Fruit fly (Drosophila melanogaster) whole organism, embryonic: ENCODE results near the gene CG3224.

Experiments used
- Bdp1 ChIP-seq: fragments of 200-800 bp; sonication (Bioruptor generic); optimal IDR thresholded peaks from 3 replicates; lab custom pipeline; 2016; ENCODE audit warnings: missing biosample characterization, missing genetic modification characterization
- Bteb2 ChIP-seq: fragments of 200-800 bp; sonication (Bioruptor generic); optimal IDR thresholded peaks from 2 replicates; lab custom pipeline; 2016; ENCODE audit warnings: missing biosample characterization, missing genetic modification characterization
- CG10979 ChIP-seq: fragments of 200-800 bp; sonication (Bioruptor generic); optimal IDR thresholded peaks from 2 replicates; lab custom pipeline; 2018; ENCODE audit warnings: missing biosample characterization, mild to moderate bottlenecking, missing genetic modification characterization, moderate library complexity
- CG11085 ChIP-seq: fragments of 200-800 bp; sonication (Bioruptor generic); IDR thresholded peaks from 2 replicates; pipeline ENCODE4 v1.3.6; 2022; ENCODE audit warnings: missing biosample characterization, missing genetic modification characterization
- CG11560 ChIP-seq: fragments of 200-800 bp; sonication (Bioruptor generic); IDR thresholded peaks from 3 replicates; pipeline ENCODE4 v1.3.6; 2022; ENCODE audit warnings: missing biosample characterization, missing genetic modification characterization
- CG11696 ChIP-seq: fragments of 200-800 bp; sonication (Bioruptor generic); IDR thresholded peaks from 2 replicates; pipeline ENCODE4 v1.3.6; 2022; ENCODE audit warnings: missing biosample characterization, missing genetic modification characterization
- CG12219 ChIP-seq: fragments of 200-800 bp; sonication (Bioruptor generic); optimal IDR thresholded peaks from 3 replicates; lab custom pipeline; 2018; ENCODE audit warnings: missing biosample characterization, mild to moderate bottlenecking, missing genetic modification characterization
- CG13123 ChIP-seq: fragments of 200-800 bp; sonication (Bioruptor generic); optimal IDR thresholded peaks from 2 replicates; lab custom pipeline; 2016; ENCODE audit warnings: missing biosample characterization, missing genetic modification characterization
- CG13287 ChIP-seq: fragments of 200-800 bp; sonication (Bioruptor generic); IDR thresholded peaks from 2 replicates; pipeline ENCODE4 v1.3.6; 2022; ENCODE audit warnings: missing biosample characterization, missing genetic modification characterization; ENCODE audit not compliant: partially characterized antibody
- CG14014 ChIP-seq: fragments of 200-800 bp; sonication (Bioruptor generic); IDR thresholded peaks from 2 replicates; pipeline ENCODE4 v1.3.6; 2022; ENCODE audit warnings: missing biosample characterization, missing genetic modification characterization
- CG14441 ChIP-seq: fragments of 200-800 bp; sonication (Bioruptor generic); IDR thresholded peaks from 2 replicates; pipeline ENCODE4 v1.3.6; 2022; ENCODE audit warnings: missing biosample characterization, missing genetic modification characterization
- CG15514 ChIP-seq: fragments of 200-800 bp; sonication (Bioruptor generic); optimal IDR thresholded peaks from 3 replicates; lab custom pipeline; 2017; ENCODE audit warnings: missing biosample characterization, missing genetic modification characterization, mild to moderate bottlenecking, moderate library complexity, missing genetic modification reagents
- CG15601 ChIP-seq: fragments of 200-800 bp; sonication (Bioruptor generic); optimal IDR thresholded peaks from 3 replicates; lab custom pipeline; 2019; ENCODE audit warnings: missing biosample characterization, mild to moderate bottlenecking, missing genetic modification characterization, moderate library complexity
- CG15696 ChIP-seq: fragments of 200-800 bp; sonication (Bioruptor generic); optimal IDR thresholded peaks from 2 replicates; lab custom pipeline; 2019; ENCODE audit warnings: missing biosample characterization, mild to moderate bottlenecking, missing genetic modification characterization, moderate library complexity
- CG1602 ChIP-seq: fragments of 200-800 bp; sonication (Bioruptor generic); optimal IDR thresholded peaks from 3 replicates; lab custom pipeline; 2016; ENCODE audit warnings: missing biosample characterization, missing genetic modification characterization
- CG2889 ChIP-seq: fragments of 200-800 bp; sonication (Bioruptor generic); IDR thresholded peaks from 3 replicates; pipeline ENCODE4 v1.3.6; 2022; ENCODE audit warnings: missing biosample characterization, missing genetic modification characterization
- CG33557 ChIP-seq: fragments of 200-800 bp; sonication (Bioruptor generic); optimal IDR thresholded peaks from 2 replicates; lab custom pipeline; 2019; ENCODE audit warnings: missing biosample characterization, mild to moderate bottlenecking, missing genetic modification characterization, moderate library complexity
- CG3847 ChIP-seq: fragments of 200-800 bp; sonication (Bioruptor generic); IDR thresholded peaks from 2 replicates; pipeline ENCODE4 v1.3.6; 2022; ENCODE audit warnings: missing biosample characterization, missing genetic modification characterization
- CG3995 ChIP-seq: fragments of 200-800 bp; sonication (Bioruptor generic); optimal IDR thresholded peaks from 3 replicates; lab custom pipeline; 2016; ENCODE audit warnings: missing biosample characterization, missing genetic modification characterization
- CG6254 ChIP-seq: fragments of 200-800 bp; sonication (Bioruptor generic); optimal IDR thresholded peaks from 3 replicates; lab custom pipeline; 2017; ENCODE audit warnings: mild to moderate bottlenecking, missing biosample characterization, missing genetic modification reagents, missing genetic modification characterization
- CG6689 ChIP-seq: fragments of 200-800 bp; sonication (Bioruptor generic); IDR thresholded peaks from 2 replicates; pipeline ENCODE4 v1.3.6; 2022; ENCODE audit warnings: missing biosample characterization, missing genetic modification characterization
- CG6765 ChIP-seq: fragments of 200-800 bp; sonication (Bioruptor generic); optimal IDR thresholded peaks from 3 replicates; lab custom pipeline; 2017; ENCODE audit warnings: missing biosample characterization, mild to moderate bottlenecking, missing genetic modification characterization
- CG6791 ChIP-seq: fragments of 200-800 bp; sonication (Bioruptor generic); IDR thresholded peaks from 3 replicates; pipeline ENCODE4 v1.3.6; 2022; ENCODE audit warnings: missing biosample characterization, missing genetic modification characterization; ENCODE audit not compliant: partially characterized antibody
- CG7987 ChIP-seq: fragments of 200-800 bp; sonication (Bioruptor generic); optimal IDR thresholded peaks from 2 replicates; lab custom pipeline; 2018; ENCODE audit warnings: missing biosample characterization, mild to moderate bottlenecking, missing genetic modification characterization, moderate library complexity
- CG8944 ChIP-seq: fragments of 200-800 bp; sonication (Bioruptor generic); optimal IDR thresholded peaks from 3 replicates; lab custom pipeline; 2016; ENCODE audit warnings: missing biosample characterization, missing genetic modification characterization
- Camta ChIP-seq: fragments of 200-800 bp; sonication (Bioruptor generic); optimal IDR thresholded peaks from 2 replicates; lab custom pipeline; 2016; ENCODE audit warnings: missing biosample characterization, missing genetic modification characterization
- Dfd ChIP-seq, 2 experiments: fragments of >200 bp; optimal IDR thresholded peaks; 2 replicates each; lab custom pipeline; 2017; ENCODE audit warnings: missing biosample characterization in 2 of 2, missing genetic modification characterization in 2 of 2
- HLH4C ChIP-seq: fragments of 200-800 bp; sonication (Bioruptor generic); IDR thresholded peaks from 3 replicates; pipeline ENCODE4 v1.3.6; 2022; ENCODE audit warnings: missing biosample characterization, missing genetic modification characterization; ENCODE audit not compliant: partially characterized antibody
- Hr78 ChIP-seq, 2 experiments: fragments of 200-800 bp in 1 of 2; fragments of >200 bp in 1 of 2; sonication (Bioruptor generic) in 1 of 2; optimal IDR thresholded peaks; 2 replicates each; lab custom pipeline; 2017 to 2019; ENCODE audit warnings: missing biosample characterization in 2 of 2, missing genetic modification characterization in 2 of 2, mild to moderate bottlenecking in 1 of 2, moderate library complexity in 1 of 2
- Lhr ChIP-seq: fragments of 200-800 bp; sonication (Bioruptor generic); optimal IDR thresholded peaks from 3 replicates; lab custom pipeline; 2017; ENCODE audit warnings: mild to moderate bottlenecking, missing biosample characterization, missing genetic modification reagents, missing genetic modification characterization
- Lpt ChIP-seq: fragments of >200 bp; optimal IDR thresholded peaks from 2 replicates; lab custom pipeline; 2018; ENCODE audit warnings: missing biosample characterization, missing genetic modification characterization
- Myb ChIP-seq: fragments of 200-800 bp; sonication (Bioruptor generic); optimal IDR thresholded peaks from 2 replicates; lab custom pipeline; 2016; ENCODE audit warnings: missing biosample characterization, missing genetic modification characterization
- Pdp1 ChIP-seq, 2 experiments: fragments of 200-800 bp; sonication (Bioruptor generic); optimal IDR thresholded peaks; 3 replicates each; lab custom pipeline; 2016; ENCODE audit warnings: missing biosample characterization in 2 of 2, missing genetic modification characterization in 2 of 2, mild to moderate bottlenecking in 1 of 2, moderate library complexity in 1 of 2
- Tbp ChIP-seq: fragments of >200 bp; optimal IDR thresholded peaks from 2 replicates; lab custom pipeline; 2018; ENCODE audit warnings: missing biosample characterization, missing genetic modification characterization
- ash1 ChIP-seq: fragments of 200-800 bp; sonication (Bioruptor generic); optimal IDR thresholded peaks from 2 replicates; lab custom pipeline; 2018; ENCODE audit warnings: missing biosample characterization, mild to moderate bottlenecking, missing genetic modification characterization
- cad ChIP-seq: fragments of >200 bp; optimal IDR thresholded peaks from 2 replicates; lab custom pipeline; 2017; ENCODE audit warnings: missing biosample characterization, missing genetic modification characterization
- crp ChIP-seq, 2 experiments: fragments of 200-800 bp; sonication (Bioruptor generic); optimal IDR thresholded peaks; 2 replicates in 1 of 2; 3 replicates in 1 of 2; lab custom pipeline; 2017; ENCODE audit warnings: missing biosample characterization in 2 of 2, missing genetic modification characterization in 2 of 2, mild to moderate bottlenecking in 1 of 2, moderate library complexity in 1 of 2
- danr ChIP-seq: fragments of 200-800 bp; sonication (Bioruptor generic); IDR thresholded peaks from 2 replicates; pipeline ENCODE4 v1.3.6; 2022; ENCODE audit warnings: missing biosample characterization, missing genetic modification characterization
- gfzf ChIP-seq: fragments of 200-800 bp; sonication (Bioruptor generic); optimal IDR thresholded peaks from 2 replicates; lab custom pipeline; 2016; ENCODE audit warnings: missing biosample characterization, mild to moderate bottlenecking, missing genetic modification characterization, moderate library complexity
- kni ChIP-seq: fragments of 200-800 bp; sonication (Bioruptor generic); optimal IDR thresholded peaks from 3 replicates; lab custom pipeline; 2017; ENCODE audit warnings: mild to moderate bottlenecking, missing biosample characterization, missing genetic modification reagents, missing genetic modification characterization
- mirr ChIP-seq: fragments of 200-800 bp; sonication (Bioruptor generic); optimal IDR thresholded peaks from 3 replicates; lab custom pipeline; 2018; ENCODE audit warnings: missing biosample characterization, mild to moderate bottlenecking, missing genetic modification characterization
- nom ChIP-seq: fragments of 200-800 bp; sonication (Bioruptor generic); optimal IDR thresholded peaks from 2 replicates; lab custom pipeline; 2017; ENCODE audit warnings: missing biosample characterization, missing genetic modification characterization, mild to moderate bottlenecking, moderate library complexity, missing genetic modification reagents
- ro ChIP-seq: fragments of 200-800 bp; sonication (Bioruptor generic); IDR thresholded peaks from 2 replicates; pipeline ENCODE4 v1.3.6; 2022; ENCODE audit warnings: missing biosample characterization, missing genetic modification characterization
- sens ChIP-seq: fragments of 200-800 bp; sonication (Bioruptor generic); peaks from one replicate; lab custom pipeline; 2016; ENCODE audit warnings: missing biosample characterization, missing genetic modification characterization
- sr ChIP-seq: fragments of 200-800 bp; sonication (Bioruptor generic); IDR thresholded peaks from 3 replicates; pipeline ENCODE4 v1.3.6; 2022; ENCODE audit warnings: missing biosample characterization, missing genetic modification characterization
- stc ChIP-seq: fragments of 200-800 bp; sonication (Bioruptor generic); IDR thresholded peaks from 2 replicates; pipeline ENCODE4 v1.3.6; 2022; ENCODE audit warnings: missing biosample characterization, missing genetic modification characterization
- tin ChIP-seq: fragments of 200-800 bp; sonication (Bioruptor generic); optimal IDR thresholded peaks from 3 replicates; lab custom pipeline; 2016; ENCODE audit warnings: missing biosample characterization, missing genetic modification characterization
- trem ChIP-seq: fragments of 200-800 bp; optimal IDR thresholded peaks from 3 replicates; lab custom pipeline; 2019; ENCODE audit warnings: missing biosample characterization, mild to moderate bottlenecking, missing genetic modification characterization, moderate library complexity
- unc-4 ChIP-seq: fragments of 200-800 bp; sonication (Bioruptor generic); IDR thresholded peaks from 2 replicates; pipeline ENCODE4 v1.3.6; 2022; ENCODE audit warnings: missing biosample characterization, missing genetic modification characterization; ENCODE audit not compliant: partially characterized antibody
- vvl ChIP-seq: fragments of 200-800 bp; sonication (Bioruptor generic); IDR thresholded peaks from 2 replicates; pipeline ENCODE4 v1.3.6; 2022; ENCODE audit warnings: missing biosample characterization, missing genetic modification characterization

The CG3224 gene

DNA sequence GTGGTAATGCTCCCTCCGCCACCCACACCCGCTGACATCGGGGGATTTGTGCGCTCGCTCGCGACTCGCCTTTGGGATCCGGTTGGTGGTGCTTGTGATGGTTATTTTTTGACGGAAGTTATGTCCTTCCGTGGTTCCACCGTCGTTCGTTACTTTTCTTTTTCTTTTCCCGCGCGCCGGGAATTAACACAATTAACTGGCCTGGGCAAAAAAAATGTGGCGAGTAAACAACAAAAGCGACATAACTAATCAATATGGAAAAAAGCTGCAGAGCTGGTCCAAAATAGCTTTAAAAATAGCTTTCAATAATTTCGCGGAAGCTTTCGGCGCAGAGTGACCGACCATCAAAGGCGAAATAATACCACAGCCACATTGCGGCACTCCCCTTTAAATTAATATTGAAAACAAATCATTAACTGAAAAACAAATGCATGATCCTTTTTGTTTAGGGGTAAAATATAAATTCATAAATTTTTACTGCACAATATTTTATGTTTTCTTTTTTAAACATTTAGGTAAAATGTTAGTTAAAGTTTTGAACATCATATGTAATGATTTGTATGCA, 37.1 kb upstream of the CG3224 start, which contains the start of gene CG14440 (continued):
- no peak for TF ChIP-seq CG33557 (GFP tag; lab: Kevin White, UChicago)
- TF ChIP-seq CG11560 = no peak
- TF ChIP-seq Bdp1 (GFP tag; lab: Kevin White, UChicago) = no peak
- peak; percentile 71 for TF ChIP-seq gfzf (GFP tag; lab: Kevin White, UChicago)
- TF ChIP-seq CG14014 (GFP tag; lab: Robert Waterston, UW) = peak; percentile 33; the same call in 1 of the 2 replicates
- TF ChIP-seq HLH4C (GFP tag; lab: Robert Waterston, UW) = no peak
- 0 out of 2 replicates have a peak, but pooled peaks have one; percentile 11 for TF ChIP-seq unc-4 (GFP tag; lab: Robert Waterston, UW)
- TF ChIP-seq CG6689 = no peak
- TF ChIP-seq CG10979 (tag; lab: Kevin White, UChicago) = no peak
- no peak for TF ChIP-seq CG11696 (GFP tag; lab: Robert Waterston, UW)
- peak; percentile 63 for TF ChIP-seq sens (GFP tag; lab: Kevin White, UChicago)
- TF ChIP-seq CG15696 = no peak
- TF ChIP-seq CG6254 = no peak
- TF ChIP-seq sr (GFP tag; lab: Robert Waterston, UW) = no peak
- TF ChIP-seq ash1 (GFP tag; lab: Kevin White, UChicago) = no peak
- no peak for TF ChIP-seq stc
- TF ChIP-seq CG15601 (tag; lab: Kevin White, UChicago) = peak; percentile 30
- no peak for TF ChIP-seq CG3995
- no peak for TF ChIP-seq Dfd (GFP tag; optimal IDR thresholded peaks at IDR 0.05; lab: Kevin White, UChicago)
- no peak for TF ChIP-seq Camta
- 0 out of 2 replicates have a peak, but pooled peaks have one; percentile 19 for TF ChIP-seq CG14441 (GFP tag; lab: Robert Waterston, UW)
- TF ChIP-seq CG13287 (GFP tag; lab: Robert Waterston, UW) = peak; percentile 12; the same call in 1 of the 2 replicates
- no peak for TF ChIP-seq Tbp (GFP tag; lab: Kevin White, UChicago)
- TF ChIP-seq CG12219 (GFP tag; lab: Kevin White, UChicago) = no peak
- no peak for TF ChIP-seq Lpt (GFP tag; lab: Kevin White, UChicago)
- TF ChIP-seq CG1602 (GFP tag; lab: Kevin White, UChicago) = no peak
- TF ChIP-seq crp (GFP tag; optimal IDR thresholded peaks at IDR 0.05; lab: Kevin White, UChicago) = no peak
- no peak for TF ChIP-seq ro (GFP tag; lab: Robert Waterston, UW)
- 0 out of 2 replicates have a peak, but pooled peaks have one; percentile 39 for TF ChIP-seq vvl (GFP tag; lab: Robert Waterston, UW)
- no peak for TF ChIP-seq CG2889 (GFP tag; lab: Robert Waterston, UW)
- no peak for TF ChIP-seq CG13123 (GFP tag; lab: Kevin White, UChicago)
- peak; percentile 7 for TF ChIP-seq Lhr (GFP tag; lab: Kevin White, UChicago)
- peak; percentile 39 for TF ChIP-seq mirr
- TF ChIP-seq danr (GFP tag; lab: Robert Waterston, UW) = no peak
- TF ChIP-seq Pdp1 (GFP tag; optimal IDR thresholded peaks at IDR 0.05; lab: Kevin White, UChicago) = peak in 1 of 2 experiments; percentile 51
- no peak for TF ChIP-seq CG7987 (GFP tag; lab: Kevin White, UChicago)
- no peak for TF ChIP-seq CG3847 (GFP tag; lab: Robert Waterston, UW)
- no peak for TF ChIP-seq Hr78 (GFP tag; optimal IDR thresholded peaks at IDR 0.05; lab: Kevin White, UChicago)
- no peak for TF ChIP-seq CG6765 (GFP tag; lab: Kevin White, UChicago)
- peak; percentile 15 for TF ChIP-seq Myb (GFP tag; lab: Kevin White, UChicago)
- TF ChIP-seq CG11085 (GFP tag; lab: Robert Waterston, UW) = no peak
- TF ChIP-seq nom (GFP tag; lab: Kevin White, UChicago) = peak; percentile 33
- no peak for TF ChIP-seq CG6791 (GFP tag; lab: Robert Waterston, UW)
- no peak for TF ChIP-seq tin (GFP tag; lab: Kevin White, UChicago)
- TF ChIP-seq trem (tag; lab: Kevin White, UChicago) = no peak
- TF ChIP-seq Bteb2 (GFP tag; lab: Kevin White, UChicago) = no peak
- no peak for TF ChIP-seq cad (GFP tag; lab: Kevin White, UChicago)
- no peak for TF ChIP-seq CG8944 (GFP tag; lab: Kevin White, UChicago)
- TF ChIP-seq CG15514 (GFP tag; lab: Kevin White, UChicago) = peak; percentile 37
- TF ChIP-seq kni (GFP tag; lab: Kevin White, UChicago) = peak; percentile 5
